Fruit fly (Drosophila melanogaster) whole organism, embryonic: Measurements from ENCODE around the gene SamDC.

Experiments
- ATbp ChIP-seq: fragments of 200-800 bp; sonication (Bioruptor generic); optimal IDR thresholded peaks from 2 replicates; lab custom pipeline; 2017; ENCODE audit warnings: missing biosample characterization, mild to moderate bottlenecking, missing genetic modification characterization, missing genetic modification reagents
- BEAF-32 ChIP-seq: fragments of 200-800 bp; sonication (Bioruptor generic); optimal IDR thresholded peaks from 3 replicates; lab custom pipeline; 2017; ENCODE audit warnings: missing biosample characterization, missing genetic modification characterization, mild to moderate bottlenecking, moderate library complexity, missing genetic modification reagents
- Bgb ChIP-seq: fragments of 200-800 bp; sonication (Bioruptor generic); IDR thresholded peaks from 2 replicates; pipeline ENCODE4 v1.3.6; 2022; ENCODE audit warnings: missing biosample characterization, missing genetic modification characterization; ENCODE audit not compliant: partially characterized antibody
- CG11398 ChIP-seq: fragments of 200-800 bp; sonication (Bioruptor generic); optimal IDR thresholded peaks from 2 replicates; lab custom pipeline; 2016; ENCODE audit warnings: missing biosample characterization, missing genetic modification characterization
- CG13287 ChIP-seq: fragments of 200-800 bp; sonication (Bioruptor generic); IDR thresholded peaks from 2 replicates; pipeline ENCODE4 v1.3.6; 2022; ENCODE audit warnings: missing biosample characterization, missing genetic modification characterization; ENCODE audit not compliant: partially characterized antibody
- CG14710 ChIP-seq: fragments of 200-800 bp; sonication (Bioruptor generic); optimal IDR thresholded peaks from 3 replicates; lab custom pipeline; 2019; ENCODE audit warnings: missing biosample characterization, mild to moderate bottlenecking, missing genetic modification characterization, moderate library complexity
- CG15514 ChIP-seq: fragments of 200-800 bp; sonication (Bioruptor generic); optimal IDR thresholded peaks from 3 replicates; lab custom pipeline; 2017; ENCODE audit warnings: missing biosample characterization, missing genetic modification characterization, mild to moderate bottlenecking, moderate library complexity, missing genetic modification reagents
- CG1603 ChIP-seq: fragments of 200-800 bp; sonication (Bioruptor generic); optimal IDR thresholded peaks from 2 replicates; lab custom pipeline; 2019; ENCODE audit warnings: missing biosample characterization, mild to moderate bottlenecking, missing genetic modification characterization, moderate library complexity
- CG16813 ChIP-seq: fragments of 200-800 bp; sonication (Bioruptor generic); IDR thresholded peaks from 3 replicates; pipeline ENCODE4 v1.3.6; 2022; ENCODE audit warnings: missing biosample characterization, missing genetic modification characterization; ENCODE audit not compliant: partially characterized antibody
- CG17359 ChIP-seq: fragments of 200-800 bp; sonication (Bioruptor generic); optimal IDR thresholded peaks from 3 replicates; lab custom pipeline; 2018; ENCODE audit warnings: missing biosample characterization, mild to moderate bottlenecking, missing genetic modification characterization, moderate library complexity
- CG17802 ChIP-seq: fragments of 200-800 bp; sonication (Bioruptor generic); optimal IDR thresholded peaks from 2 replicates; lab custom pipeline; 2018; ENCODE audit warnings: missing biosample characterization, mild to moderate bottlenecking, missing genetic modification characterization, moderate library complexity
- CG2116 ChIP-seq: fragments of 200-800 bp; sonication (Bioruptor generic); optimal IDR thresholded peaks from 3 replicates; lab custom pipeline; 2018; ENCODE audit warnings: missing biosample characterization, mild to moderate bottlenecking, missing genetic modification characterization
- CG4617 ChIP-seq: fragments of 200-800 bp; sonication (Bioruptor generic); optimal IDR thresholded peaks from 3 replicates; lab custom pipeline; 2016; ENCODE audit warnings: missing biosample characterization, missing genetic modification characterization, borderline replicate concordance
- CG4854 ChIP-seq: fragments of 200-800 bp; sonication (Bioruptor generic); optimal IDR thresholded peaks from 2 replicates; lab custom pipeline; 2016; ENCODE audit warnings: missing biosample characterization, missing genetic modification characterization, inconsistent platforms
- CG7928 ChIP-seq: fragments of 200-800 bp; sonication (Bioruptor generic); optimal IDR thresholded peaks from 2 replicates; lab custom pipeline; 2017; ENCODE audit warnings: missing biosample characterization, mild to moderate bottlenecking, missing genetic modification characterization
- CG8290 ChIP-seq, 3 experiments: fragments of 200-800 bp; sonication (Bioruptor generic); optimal IDR thresholded peaks; 2 replicates each; lab custom pipeline; 2016 to 2019; ENCODE audit warnings: missing biosample characterization in 3 of 3, missing genetic modification characterization in 3 of 3, mild to moderate bottlenecking in 2 of 3, moderate library complexity in 1 of 3
- CG9797 ChIP-seq: fragments of 200-800 bp; sonication (Bioruptor generic); optimal IDR thresholded peaks from 3 replicates; lab custom pipeline; 2018; ENCODE audit warnings: missing biosample characterization, mild to moderate bottlenecking, missing genetic modification characterization
- CG9876 ChIP-seq: fragments of 200-800 bp; sonication (Bioruptor generic); optimal IDR thresholded peaks from 2 replicates; lab custom pipeline; 2016; ENCODE audit warnings: missing biosample characterization, missing genetic modification characterization
- Deaf1 ChIP-seq: fragments of 200-800 bp; optimal IDR thresholded peaks from 3 replicates; lab custom pipeline; 2019; ENCODE audit warnings: missing biosample characterization, mild to moderate bottlenecking, missing genetic modification characterization, moderate library complexity
- Dip3 ChIP-seq: fragments of 200-800 bp; sonication (Bioruptor generic); optimal IDR thresholded peaks from 3 replicates; lab custom pipeline; 2016; ENCODE audit warnings: missing biosample characterization, missing genetic modification characterization
- Dp ChIP-seq: fragments of 200-800 bp; sonication (Bioruptor generic); optimal IDR thresholded peaks from 2 replicates; lab custom pipeline; 2018; ENCODE audit warnings: missing biosample characterization, mild to moderate bottlenecking, missing genetic modification characterization, moderate library complexity
- Dref ChIP-seq: fragments of 200-800 bp; sonication (Bioruptor generic); IDR thresholded peaks from 2 replicates; pipeline ENCODE4 v1.3.6; 2022; ENCODE audit warnings: missing biosample characterization, missing genetic modification characterization
- E2f2 ChIP-seq: fragments of 200-800 bp; sonication (Bioruptor generic); IDR thresholded peaks from 2 replicates; pipeline ENCODE4 v1.3.6; 2022; ENCODE audit warnings: missing biosample characterization, missing genetic modification characterization
- Ets97D ChIP-seq: fragments of 200-800 bp; sonication (Bioruptor generic); optimal IDR thresholded peaks from 3 replicates; lab custom pipeline; 2016; ENCODE audit warnings: missing biosample characterization, missing genetic modification characterization
- HmgZ ChIP-seq: fragments of 200-800 bp; sonication (Bioruptor generic); optimal IDR thresholded peaks from 2 replicates; lab custom pipeline; 2018; ENCODE audit warnings: missing biosample characterization, mild to moderate bottlenecking, missing genetic modification characterization
- MBD-R2 ChIP-seq: fragments of 200-800 bp; sonication (Bioruptor generic); IDR thresholded peaks from 2 replicates; pipeline ENCODE4 v1.3.6; 2022; ENCODE audit warnings: missing biosample characterization, missing genetic modification characterization
- Myb ChIP-seq: fragments of 200-800 bp; sonication (Bioruptor generic); optimal IDR thresholded peaks from 2 replicates; lab custom pipeline; 2016; ENCODE audit warnings: missing biosample characterization, missing genetic modification characterization
- Poxn ChIP-seq: fragments of 200-800 bp; sonication (Bioruptor generic); IDR thresholded peaks from 2 replicates; pipeline ENCODE4 v1.3.6; 2022; ENCODE audit warnings: missing biosample characterization, missing genetic modification characterization
- Scr ChIP-seq: fragments of 200-800 bp; sonication (Bioruptor generic); IDR thresholded peaks from 2 replicates; pipeline ENCODE4 v1.3.6; 2022; ENCODE audit warnings: missing biosample characterization, missing genetic modification characterization; ENCODE audit not compliant: partially characterized antibody
- Sin3A ChIP-seq: fragments of >200 bp; optimal IDR thresholded peaks from 2 replicates; lab custom pipeline; 2018
- Spps ChIP-seq: fragments of 200-800 bp; sonication (Bioruptor generic); optimal IDR thresholded peaks from 2 replicates; lab custom pipeline; 2018; ENCODE audit warnings: missing biosample characterization, mild to moderate bottlenecking, missing genetic modification characterization
- Sry-δ ChIP-seq: fragments of 200-800 bp; sonication (Bioruptor generic); optimal IDR thresholded peaks from 2 replicates; lab custom pipeline; 2016; ENCODE audit warnings: missing biosample characterization, missing genetic modification characterization
- YL-1 ChIP-seq: fragments of 200-800 bp; sonication (Bioruptor generic); optimal IDR thresholded peaks from 3 replicates; lab custom pipeline; 2017; ENCODE audit warnings: missing biosample characterization, mild to moderate bottlenecking, missing genetic modification characterization
- bowl ChIP-seq: fragments of 200-800 bp; sonication (Bioruptor generic); IDR thresholded peaks from 2 replicates; pipeline ENCODE4 v1.3.6; 2022; ENCODE audit warnings: missing biosample characterization, missing genetic modification characterization
- exex ChIP-seq: fragments of 200-800 bp; sonication (Bioruptor generic); optimal IDR thresholded peaks from 4 replicates; lab custom pipeline; 2018; ENCODE audit warnings: missing biosample characterization, mild to moderate bottlenecking, missing genetic modification characterization, moderate library complexity
- gce ChIP-seq: fragments of 200-800 bp; sonication (Bioruptor generic); IDR thresholded peaks from 3 replicates; pipeline ENCODE4 v1.3.6; 2022; ENCODE audit warnings: missing biosample characterization, missing genetic modification characterization
- gfzf ChIP-seq: fragments of 200-800 bp; sonication (Bioruptor generic); optimal IDR thresholded peaks from 2 replicates; lab custom pipeline; 2016; ENCODE audit warnings: missing biosample characterization, mild to moderate bottlenecking, missing genetic modification characterization, moderate library complexity
- kni ChIP-seq: fragments of 200-800 bp; sonication (Bioruptor generic); optimal IDR thresholded peaks from 3 replicates; lab custom pipeline; 2017; ENCODE audit warnings: mild to moderate bottlenecking, missing biosample characterization, missing genetic modification reagents, missing genetic modification characterization
- lab ChIP-seq: fragments of 200-800 bp; sonication (Bioruptor generic); optimal IDR thresholded peaks from 3 replicates; lab custom pipeline; 2017; ENCODE audit warnings: missing biosample characterization, missing genetic modification characterization, mild to moderate bottlenecking, moderate library complexity, missing genetic modification reagents
- lmd ChIP-seq: fragments of 200-800 bp; sonication (Bioruptor generic); IDR thresholded peaks from 2 replicates; pipeline ENCODE4 v1.3.6; 2022; ENCODE audit warnings: missing biosample characterization, missing genetic modification characterization
- nmo ChIP-seq: fragments of 200-800 bp; sonication (Bioruptor generic); optimal IDR thresholded peaks from 2 replicates; lab custom pipeline; 2018; ENCODE audit warnings: missing biosample characterization, mild to moderate bottlenecking, missing genetic modification characterization, moderate library complexity
- nom ChIP-seq: fragments of 200-800 bp; sonication (Bioruptor generic); optimal IDR thresholded peaks from 2 replicates; lab custom pipeline; 2017; ENCODE audit warnings: missing biosample characterization, missing genetic modification characterization, mild to moderate bottlenecking, moderate library complexity, missing genetic modification reagents
- pfk ChIP-seq: fragments of 200-800 bp; sonication (Bioruptor generic); optimal IDR thresholded peaks from 2 replicates; lab custom pipeline; 2018; ENCODE audit warnings: missing biosample characterization, mild to moderate bottlenecking, missing genetic modification characterization, moderate library complexity
- phol ChIP-seq: fragments of 200-800 bp; sonication (Bioruptor generic); optimal IDR thresholded peaks from 3 replicates; lab custom pipeline; 2018; ENCODE audit warnings: missing biosample characterization, mild to moderate bottlenecking, missing genetic modification characterization, moderate library complexity
- rib ChIP-seq: fragments of 200-800 bp; sonication (Bioruptor generic); IDR thresholded peaks from 2 replicates; pipeline ENCODE4 v1.3.6; 2022; ENCODE audit warnings: missing biosample characterization, missing genetic modification characterization
- row ChIP-seq: fragments of 200-800 bp; sonication (Bioruptor generic); IDR thresholded peaks from 3 replicates; pipeline ENCODE4 v1.3.6; 2022; ENCODE audit warnings: missing biosample characterization, missing genetic modification characterization
- stwl ChIP-seq: fragments of 200-800 bp; sonication (Bioruptor generic); optimal IDR thresholded peaks from 3 replicates; lab custom pipeline; 2018; ENCODE audit warnings: missing biosample characterization, mild to moderate bottlenecking, missing genetic modification characterization, moderate library complexity
- sug ChIP-seq: fragments of 200-800 bp; optimal IDR thresholded peaks from 2 replicates; lab custom pipeline; 2019; ENCODE audit warnings: missing biosample characterization, mild to moderate bottlenecking, missing genetic modification characterization, moderate library complexity
- trem ChIP-seq: fragments of 200-800 bp; optimal IDR thresholded peaks from 3 replicates; lab custom pipeline; 2019; ENCODE audit warnings: missing biosample characterization, mild to moderate bottlenecking, missing genetic modification characterization, moderate library complexity

The SamDC gene

DNA sequence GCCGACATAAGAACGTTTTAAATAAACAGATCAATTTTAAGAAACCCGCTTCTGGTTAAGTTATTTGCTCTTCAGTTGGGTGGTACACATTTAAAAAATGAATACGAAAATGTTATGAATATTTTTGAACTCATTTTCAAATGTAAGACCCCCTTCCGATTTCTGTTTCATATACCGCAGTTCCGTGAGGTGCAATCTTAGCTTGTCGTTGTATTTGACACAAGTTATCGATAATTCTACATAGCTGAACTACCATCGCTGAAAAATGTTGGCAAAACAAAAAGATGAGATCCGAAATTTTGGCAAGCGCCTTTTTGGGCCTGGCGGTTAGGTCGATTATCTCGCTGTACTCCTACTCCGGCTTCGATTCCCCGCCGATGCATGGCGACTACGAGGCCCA, 40.6 kb downstream of the SamDC start, which contains the start of gene gny (continued):
- TF ChIP-seq CG15514 (GFP tag; lab: Kevin White, UChicago) (peak; percentile 6), CG2116 (GFP tag; lab: Kevin White, UChicago) (peak; percentile 35), CG17359 (no peak), CG9876 (no peak), Bgb (peak; percentile 38; the same call in 1 of the 2 replicates), BEAF-32 (GFP tag; lab: Kevin White, UChicago) (peak; percentile 43), sug (tag; lab: Kevin White, UChicago) (peak; percentile 70), Scr (GFP tag; lab: Robert Waterston, UW) (peak; percentile 29), ATbp (GFP tag; lab: Kevin White, UChicago) (no peak), Dp (peak; percentile 74), CG11398 (no peak), nom (GFP tag; lab: Kevin White, UChicago) (no peak), CG16813 (peak; percentile 39; the same call in 2 of the 3 replicates), CG14710 (tag; lab: Kevin White, UChicago) (peak; percentile 3), Sin3A (lab: Kevin White, UChicago) (peak; percentile 2), nmo (GFP tag; lab: Kevin White, UChicago) (peak; percentile 3), gfzf (GFP tag; lab: Kevin White, UChicago) (peak; percentile 19), Spps (no peak), E2f2 (GFP tag; lab: Robert Waterston, UW) (peak; percentile 77), gce (GFP tag; lab: Robert Waterston, UW) (no peak), pfk (GFP tag; lab: Kevin White, UChicago) (peak; percentile 97), CG13287 (GFP tag; lab: Robert Waterston, UW) (peak; percentile 42; the same call in 1 of the 2 replicates), MBD-R2 (GFP tag; lab: Robert Waterston, UW) (peak; percentile 88), kni (GFP tag; lab: Kevin White, UChicago) (no peak), CG4854 (GFP tag; lab: Kevin White, UChicago) (no peak), CG17802 (tag; lab: Kevin White, UChicago) (peak; percentile 37), Deaf1 (no peak), lmd (GFP tag; lab: Robert Waterston, UW) (no peak), lab (GFP tag; lab: Kevin White, UChicago) (no peak), stwl (tag; lab: Kevin White, UChicago) (peak; percentile 42), Ets97D (GFP tag; lab: Kevin White, UChicago) (peak; percentile 26), Myb (peak; percentile 82), Sry-δ (peak; percentile 87), Dref (GFP tag; lab: Robert Waterston, UW) (peak; percentile 85), Dip3 (no peak), YL-1 (peak; percentile 40), CG9797 (GFP tag; lab: Kevin White, UChicago) (peak; percentile 11), trem (tag; lab: Kevin White, UChicago) (peak; percentile 24), exex (tag; lab: Kevin White, UChicago) (no peak), row (GFP tag; lab: Robert Waterston, UW) (peak; percentile 26; the same call in 1 of the 3 replicates), CG8290 (GFP tag; optimal IDR thresholded peaks at IDR 0.05; lab: Kevin White, UChicago) (no peak), CG8290 (tag; optimal IDR thresholded peaks at IDR 0.05; lab: Kevin White, UChicago) (peak in 1 of 2 experiments; percentile 61), CG1603 (peak; percentile 100), CG4617 (GFP tag; lab: Kevin White, UChicago) (peak; percentile 47), bowl (GFP tag; lab: Robert Waterston, UW) (no peak), Poxn (GFP tag; lab: Robert Waterston, UW) (no peak), rib (GFP tag; lab: Robert Waterston, UW) (no peak), CG7928 (no peak), HmgZ (peak; percentile 32), phol (tag; lab: Kevin White, UChicago) (peak; percentile 9)
